Worm (Caenorhabditis elegans): Measurements from ENCODE around the gene clec-132.
"Not testable (repeated sequence)": the region's sequence is repeated elsewhere in the genome, so short reads cannot be mapped to it uniquely, and the experiment has no call there.

The clec-132 gene

ce11 chrII:3562419-3562818, 14.4 kb upstream of the clec-132 start, which contains the start of gene W10G11.3:
W10G11.3 (minus strand) TSS chrII:3562519.
- TF ChIP-seq nhr-102 (tag; optimal IDR thresholded peaks at IDR 0.05), result no peak
- no peak for TF ChIP-seq mxl-2 (GFP tag; conservative IDR thresholded peaks at IDR 0.05)
- TF ChIP-seq egl-43 (GFP tag; IDR thresholded peaks at IDR 0.05), result no peak

- TF ChIP-seq duxl-1 (tag; optimal IDR thresholded peaks at IDR 0.05; ENCODE audit: poor library complexity) (no peak), F44E2.7 (GFP tag; IDR thresholded peaks at IDR 0.05) (no peak), unc-62 (GFP tag; optimal IDR thresholded peaks at IDR 0.05 in 1 of 2) (peak in 1 of 2 experiments; percentile 91), unc-62 (tag; optimal IDR thresholded peaks at IDR 0.05) (no peak)
Measured at ce11 chrII:3567066-3567465, 9.8 kb upstream of the clec-132 start.

ce11 chrII:3567576-3567975, 9.3 kb upstream of the clec-132 start:
- peak; percentile 67 for TF ChIP-seq T26A8.4 (GFP tag; IDR thresholded peaks at IDR 0.05)
- peak; percentile 55; the same call in 1 of the 2 replicates for TF ChIP-seq ceh-44 (GFP tag; IDR thresholded peaks at IDR 0.05)
- TF ChIP-seq egl-43 (GFP tag; IDR thresholded peaks at IDR 0.05), result peak; percentile 94
- TF ChIP-seq daf-16 (GFP tag; optimal IDR thresholded peaks at IDR 0.05), result peak; percentile 29 to 86
- peak; percentile 77 for TF ChIP-seq daf-16 (tag; optimal IDR thresholded peaks at IDR 0.05)
- peak; percentile 87 for TF ChIP-seq lim-7 (GFP tag; IDR thresholded peaks at IDR 0.05)
- TF ChIP-seq mes-2 (tag; optimal IDR thresholded peaks at IDR 0.05; ENCODE audit: poor library complexity, severe bottlenecking), result peak; percentile 58
- TF ChIP-seq duxl-1 (tag; optimal IDR thresholded peaks at IDR 0.05; ENCODE audit: poor library complexity), result peak; percentile 86
- TF ChIP-seq snpc-1.2 (GFP tag; IDR thresholded peaks at IDR 0.05), result peak; percentile 86
- TF ChIP-seq D1046.2 (GFP tag; IDR thresholded peaks at IDR 0.05), result 0 out of 2 replicates have a peak, but pooled peaks have one; percentile 80
- peak; percentile 4 for TF ChIP-seq nhr-77 (tag; optimal IDR thresholded peaks at IDR 0.05)
- peak; percentile 35; the same call in 1 of the 2 replicates for TF ChIP-seq madf-9 (GFP tag; conservative IDR thresholded peaks at IDR 0.05)
- peak; percentile 84 for TF ChIP-seq vab-7 (GFP tag; IDR thresholded peaks at IDR 0.05)
- TF ChIP-seq mxl-3 (GFP tag; optimal IDR thresholded peaks at IDR 0.05), result peak; percentile 16
- peak; percentile 57 for TF ChIP-seq unc-130 (GFP tag; optimal IDR thresholded peaks at IDR 0.05)
- TF ChIP-seq Y5F2A.4 (GFP tag; optimal IDR thresholded peaks at IDR 0.05), result peak; percentile 52
- TF ChIP-seq dmd-8 (GFP tag; IDR thresholded peaks at IDR 0.05), result peak; percentile 88
- peak; percentile 82 for TF ChIP-seq Y105C5A.15 (GFP tag; IDR thresholded peaks at IDR 0.05)
- peak; percentile 59 for TF ChIP-seq dmd-6 (GFP tag; IDR thresholded peaks at IDR 0.05)
- TF ChIP-seq zfp-3 (GFP tag; conservative IDR thresholded peaks at IDR 0.05), result peak; percentile 77
- peak; percentile 73; the same call in 1 of the 2 replicates for TF ChIP-seq saeg-2 (GFP tag; IDR thresholded peaks at IDR 0.05)
- TF ChIP-seq nhr-41 (GFP tag; IDR thresholded peaks at IDR 0.05), result peak; percentile 59; the same call in 1 of the 2 replicates
- TF ChIP-seq unc-62 (GFP tag; optimal IDR thresholded peaks at IDR 0.05 in 1 of 2), result peak in 1 of 2 experiments; percentile 66
- TF ChIP-seq unc-62 (tag; optimal IDR thresholded peaks at IDR 0.05), result not testable (repeated sequence)
- TF ChIP-seq daf-19 (GFP tag; conservative IDR thresholded peaks at IDR 0.05), result peak; percentile 83
- 0 out of 2 replicates have a peak, but pooled peaks have one; percentile 43 for TF ChIP-seq lin-1 (GFP tag; IDR thresholded peaks at IDR 0.05)
- TF ChIP-seq zip-11 (GFP tag; IDR thresholded peaks at IDR 0.05), result 0 out of 2 replicates have a peak, but pooled peaks have one; percentile 49
- TF ChIP-seq php-3 (GFP tag; IDR thresholded peaks at IDR 0.05), result 0 out of 2 replicates have a peak, but pooled peaks have one; percentile 29
- 0 out of 2 replicates have a peak, but pooled peaks have one; percentile 69 for TF ChIP-seq F44E2.7 (GFP tag; IDR thresholded peaks at IDR 0.05)
- peak; percentile 55 for TF ChIP-seq lin-13 (GFP tag; optimal IDR thresholded peaks at IDR 0.05)
- TF ChIP-seq madf-5 (GFP tag; IDR thresholded peaks at IDR 0.05), result peak; percentile 20 to 83; a peak in 2 of 4 replicates
- peak; percentile 19 for TF ChIP-seq spr-3 (GFP tag; optimal IDR thresholded peaks at IDR 0.05)
- peak; percentile 59 for TF ChIP-seq hmg-1.1 (GFP tag; IDR thresholded peaks at IDR 0.05)
- peak; percentile 65 for TF ChIP-seq spr-1 (tag; optimal IDR thresholded peaks at IDR 0.05)
- peak; percentile 46 for TF ChIP-seq hlh-11 (tag; optimal IDR thresholded peaks at IDR 0.05)
- TF ChIP-seq mdt-29 (GFP tag; IDR thresholded peaks at IDR 0.05), result peak; percentile 77
- TF ChIP-seq F49E8.2 (tag; optimal IDR thresholded peaks at IDR 0.05; ENCODE audit: borderline replicate concordance), result peak; percentile 21
- peak; percentile 54; the same call in 1 of the 2 replicates for TF ChIP-seq tra-1 (GFP tag; IDR thresholded peaks at IDR 0.05)
- TF ChIP-seq arid-1 (GFP tag; conservative IDR thresholded peaks at IDR 0.05), result peak; percentile 79
- peak; percentile 72; the same call in 1 of the 2 replicates for TF ChIP-seq ctbp-1 (GFP tag; IDR thresholded peaks at IDR 0.05)
- peak; percentile 67; the same call in 1 of the 2 replicates for TF ChIP-seq Y48G9A.11 (GFP tag; IDR thresholded peaks at IDR 0.05)
- peak; percentile 55 for TF ChIP-seq nhr-48 (tag; optimal IDR thresholded peaks at IDR 0.05)

Measured in whole organism, L4 larva.